Worm (Caenorhabditis elegans) whole organism, L4/young adult: Measurements from ENCODE around the gene snb-1.

Experiments used
- W03F9.2 ChIP-seq: fragments of 150-350 bp; optimal IDR thresholded peaks from 2 replicates; lab custom pipeline; 2014; ENCODE audit warnings: missing biosample characterization, missing genetic modification characterization
- him-1 ChIP-seq: sonication (generic microtip); optimal IDR thresholded peaks from 2 replicates; lab custom pipeline; 2016; ENCODE audit warnings: missing genotype, missing genetic modification reagents, missing genetic modification characterization, missing compliant biosample characterization

DNA sequence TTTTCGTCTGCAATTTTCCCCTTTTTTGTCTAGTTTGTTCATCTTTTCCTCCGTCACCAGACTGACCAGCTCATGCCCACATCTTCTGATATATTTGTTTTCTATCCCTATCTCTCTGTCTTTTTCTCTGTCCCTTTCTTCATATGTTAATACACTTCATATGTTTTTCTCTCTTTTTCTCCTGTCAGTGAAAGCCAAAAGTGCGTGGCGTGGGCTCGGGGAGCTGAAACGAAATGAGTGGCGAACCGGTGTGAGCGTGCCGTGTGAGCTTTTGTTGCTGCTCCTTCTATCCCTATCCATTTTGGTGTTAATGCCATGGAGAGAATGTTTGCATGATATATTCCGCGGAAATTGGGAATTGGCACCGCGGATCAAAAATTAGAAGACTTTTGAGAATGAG, 24.4 kb downstream of the snb-1 start:
- TF ChIP-seq him-1 (tag; lab: Kevin White, UChicago): no peak
- no peak for TF ChIP-seq W03F9.2 (tag; lab: Kevin White, UChicago)
